Worm (Caenorhabditis elegans) whole organism, L2 larva: Measurements from ENCODE around the gene pno-1.

Experiments used
- C34F6.9 ChIP-seq: fragments of 150-350 bp; optimal IDR thresholded peaks from 2 replicates; lab custom pipeline; 2014; ENCODE audit warnings: missing biosample characterization, missing genetic modification characterization
- F13H6.1 ChIP-seq: sonication (generic microtip); optimal IDR thresholded peaks from 2 replicates; lab custom pipeline; 2016; ENCODE audit warnings: missing genetic modification characterization, missing compliant biosample characterization
- R02D3.7 ChIP-seq: fragments of 150-350 bp; optimal IDR thresholded peaks from 2 replicates; lab custom pipeline; 2014; ENCODE audit warnings: missing biosample characterization, missing genetic modification characterization
- Y55F3AM.14 ChIP-seq: fragments of 200-800 bp; sonication (Bioruptor generic); optimal IDR thresholded peaks from 2 replicates; lab custom pipeline; 2018; ENCODE audit warnings: mild to moderate bottlenecking, missing genetic modification characterization, missing compliant biosample characterization
- ZK546.5 ChIP-seq: sonication (generic microtip); optimal IDR thresholded peaks from 2 replicates; lab custom pipeline; 2017; ENCODE audit warnings: missing biosample characterization, missing genetic modification characterization
- aly-2 ChIP-seq: fragments of 150-350 bp; optimal IDR thresholded peaks from 2 replicates; lab custom pipeline; 2014; ENCODE audit warnings: missing biosample characterization, missing genetic modification characterization
- ceh-16 ChIP-seq: fragments of 150-350 bp; optimal IDR thresholded peaks from 2 replicates; lab custom pipeline; 2014; ENCODE audit warnings: missing biosample characterization, missing genetic modification characterization
- ceh-82 ChIP-seq: fragments of 150-350 bp; optimal IDR thresholded peaks from 2 replicates; lab custom pipeline; 2014; ENCODE audit warnings: missing biosample characterization, missing genetic modification characterization
- crh-2 ChIP-seq: sonication (generic microtip); optimal IDR thresholded peaks from 2 replicates; lab custom pipeline; 2017; ENCODE audit warnings: missing biosample characterization, missing genetic modification characterization
- dmd-4 ChIP-seq: sonication (generic microtip); optimal IDR thresholded peaks from 2 replicates; lab custom pipeline; 2017; ENCODE audit warnings: missing biosample characterization, missing genetic modification characterization
- elt-1 ChIP-seq: fragments of 150-350 bp; optimal IDR thresholded peaks from 2 replicates; lab custom pipeline; 2014; ENCODE audit warnings: missing biosample characterization, missing genetic modification characterization
- elt-3 ChIP-seq: sonication (generic microtip); optimal IDR thresholded peaks from 2 replicates; lab custom pipeline; 2017; ENCODE audit warnings: missing biosample characterization, missing genetic modification characterization
- gmeb-1 ChIP-seq: fragments of 150-350 bp; optimal IDR thresholded peaks from 2 replicates; lab custom pipeline; 2014; ENCODE audit warnings: missing biosample characterization, missing genetic modification characterization
- lin-11 ChIP-seq: fragments of 150-350 bp; sonication (generic microtip); optimal IDR thresholded peaks from 2 replicates; lab custom pipeline; 2014; ENCODE audit warnings: missing biosample characterization, missing genetic modification characterization, inconsistent platforms, mixed read lengths
- lin-13 ChIP-seq: fragments of 150-350 bp; optimal IDR thresholded peaks from 2 replicates; lab custom pipeline; 2014; ENCODE audit warnings: missing biosample characterization, missing genetic modification reagents, missing genetic modification characterization
- lsy-2 ChIP-seq, 2 experiments: fragments of 150-350 bp in 1 of 2; sonication (generic microtip) in 1 of 2; optimal IDR thresholded peaks; 2 replicates each; lab custom pipeline; 2014 to 2017; ENCODE audit warnings: missing biosample characterization in 2 of 2, missing genetic modification characterization in 2 of 2
- mab-5 ChIP-seq: fragments of 150-350 bp; optimal IDR thresholded peaks from 2 replicates; lab custom pipeline; 2014; ENCODE audit warnings: missing biosample characterization, missing genetic modification characterization
- mbf-1 ChIP-seq: sonication (generic microtip); optimal IDR thresholded peaks from 2 replicates; lab custom pipeline; 2017; ENCODE audit warnings: missing biosample characterization, missing genetic modification characterization
- nhr-10 ChIP-seq: sonication (generic microtip); optimal IDR thresholded peaks from 2 replicates; lab custom pipeline; 2017; ENCODE audit warnings: missing biosample characterization, missing genetic modification characterization
- nhr-11 ChIP-seq: fragments of 150-350 bp; optimal IDR thresholded peaks from 2 replicates; lab custom pipeline; 2014; ENCODE audit warnings: missing biosample characterization, missing genetic modification characterization
- nhr-21 ChIP-seq: fragments of 150-350 bp; optimal IDR thresholded peaks from 2 replicates; lab custom pipeline; 2014; ENCODE audit warnings: missing biosample characterization, missing genetic modification characterization
- nhr-23 ChIP-seq: fragments of 150-350 bp; optimal IDR thresholded peaks from 2 replicates; lab custom pipeline; 2014; ENCODE audit warnings: missing biosample characterization, missing genetic modification reagents, missing genetic modification characterization
- nhr-237 ChIP-seq: fragments of 150-350 bp; optimal IDR thresholded peaks from 2 replicates; lab custom pipeline; 2014; ENCODE audit warnings: missing biosample characterization, missing genetic modification characterization
- nhr-25 ChIP-seq: fragments of 150-350 bp; sonication (generic microtip); optimal IDR thresholded peaks from 3 replicates; lab custom pipeline; 2014; ENCODE audit warnings: missing biosample characterization, missing genetic modification characterization
- nhr-77 ChIP-seq: fragments of 150-350 bp; optimal IDR thresholded peaks from 2 replicates; lab custom pipeline; 2014; ENCODE audit warnings: missing biosample characterization, missing genetic modification characterization
- peb-1 ChIP-seq: fragments of 150-350 bp; optimal IDR thresholded peaks from 2 replicates; lab custom pipeline; 2014; ENCODE audit warnings: missing biosample characterization, missing genetic modification characterization
- sem-4 ChIP-seq: fragments of 150-350 bp; optimal IDR thresholded peaks from 2 replicates; lab custom pipeline; 2014; ENCODE audit warnings: missing biosample characterization, missing genetic modification reagents, missing genetic modification characterization
- sma-3 ChIP-seq: sonication (generic microtip); optimal IDR thresholded peaks from 2 replicates; lab custom pipeline; 2016; ENCODE audit warnings: missing genetic modification reagents, missing genetic modification characterization, missing compliant biosample characterization
- sma-9 ChIP-seq, 2 experiments: fragments of 150-350 bp in 1 of 2; sonication (generic microtip) in 1 of 2; optimal IDR thresholded peaks; 2 replicates each; lab custom pipeline; 2014 to 2016; ENCODE audit warnings: missing genetic modification characterization in 2 of 2, mild to moderate bottlenecking in 1 of 2, missing biosample characterization in 1 of 2, missing compliant biosample characterization in 1 of 2, missing genetic modification reagents in 1 of 2, moderate library complexity in 1 of 2
- unc-39 ChIP-seq: fragments of 150-350 bp; optimal IDR thresholded peaks from 2 replicates; lab custom pipeline; 2014; ENCODE audit warnings: missing biosample characterization, missing genetic modification characterization
- unc-55 ChIP-seq: fragments of 150-350 bp; sonication (generic microtip); optimal IDR thresholded peaks from 3 replicates; lab custom pipeline; 2014; ENCODE audit warnings: missing biosample characterization, missing genetic modification reagents, missing genetic modification characterization
- unc-62 ChIP-seq: fragments of 150-350 bp; optimal IDR thresholded peaks from 2 replicates; lab custom pipeline; 2014; ENCODE audit warnings: missing biosample characterization, missing genetic modification reagents, missing genetic modification characterization
- zag-1 ChIP-seq: fragments of 150-350 bp; optimal IDR thresholded peaks from 2 replicates; lab custom pipeline; 2014; ENCODE audit warnings: missing biosample characterization, missing genetic modification characterization
- ztf-1 ChIP-seq: fragments of 200-800 bp; sonication (Bioruptor generic); conservative IDR thresholded peaks from 2 replicates; pipeline ENCODE4 v1.3.6; 2022; ENCODE audit warnings: missing genetic modification characterization, missing compliant biosample characterization
- ztf-4 ChIP-seq: fragments of 150-350 bp; optimal IDR thresholded peaks from 2 replicates; lab custom pipeline; 2014; ENCODE audit warnings: missing biosample characterization, missing genetic modification characterization

Gene pno-1

DNA sequence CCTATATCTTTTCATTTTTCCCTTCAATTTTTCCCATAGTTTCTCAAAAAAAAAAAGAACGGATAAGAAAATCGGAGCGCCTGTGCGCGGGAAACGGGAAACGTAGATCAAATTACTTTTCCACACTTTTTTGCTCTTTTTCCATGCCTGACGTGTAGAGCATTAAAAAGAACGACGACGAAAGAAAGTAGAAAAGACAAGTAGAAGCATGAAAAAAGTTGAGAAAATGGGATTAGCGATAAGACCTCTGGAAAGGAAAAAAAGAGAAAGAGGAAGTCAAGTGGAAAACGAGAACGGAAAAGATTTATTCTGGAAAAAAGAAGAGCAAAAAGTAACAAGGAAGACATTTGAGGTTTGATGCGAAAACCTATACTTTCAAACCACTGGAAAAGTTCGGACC is 14.2 kb downstream of the pno-1 start:
- TF ChIP-seq unc-55 (peak; percentile 32), lsy-2 (tag; optimal IDR thresholded peaks at IDR 0.05; lab: Kevin White, UChicago) (peak in 1 of 2 experiments; percentile 2), nhr-25 (tag; lab: Kevin White, UChicago) (no peak)

ce11 chrII:9727192-9727699 is 15.4 kb downstream of the pno-1 start:
- TF ChIP-seq Y55F3AM.14 (GFP tag; lab: Kevin White, UChicago), result no peak
- TF ChIP-seq unc-55, result peak; percentile 58
- no peak for TF ChIP-seq nhr-11 (tag; lab: Kevin White, UChicago)
- no peak for TF ChIP-seq gmeb-1
- TF ChIP-seq mbf-1 (tag; lab: Kevin White, UChicago), result no peak
- no peak for TF ChIP-seq zag-1
- no peak for TF ChIP-seq elt-3 (tag; lab: Kevin White, UChicago)
- no peak for TF ChIP-seq peb-1
- TF ChIP-seq F13H6.1 (tag; lab: Kevin White, UChicago), result peak; percentile 10
- TF ChIP-seq lsy-2 (tag; optimal IDR thresholded peaks at IDR 0.05; lab: Kevin White, UChicago), result peak in 1 of 2 experiments; percentile 37
- TF ChIP-seq dmd-4 (tag; lab: Kevin White, UChicago), result no peak
- TF ChIP-seq C34F6.9, result peak; percentile 42
- no peak for TF ChIP-seq R02D3.7 (tag; lab: Kevin White, UChicago)

ce11 chrII:9725056-9725455 is 17.6 kb downstream of the pno-1 start:
- TF ChIP-seq dmd-4 (tag; lab: Kevin White, UChicago) (no peak), sem-4 (tag; lab: Kevin White, UChicago) (no peak), sma-3 (GFP tag; lab: Kevin White, UChicago) (no peak), ztf-1 (GFP tag; lab: Robert Waterston, UW) (no peak), ceh-16 (tag; lab: Kevin White, UChicago) (no peak), ztf-4 (tag; lab: Kevin White, UChicago) (no peak), unc-62 (no peak), sma-9 (GFP tag; optimal IDR thresholded peaks at IDR 0.05; lab: Kevin White, UChicago) (no peak), sma-9 (tag; optimal IDR thresholded peaks at IDR 0.05; lab: Kevin White, UChicago) (no peak), nhr-11 (tag; lab: Kevin White, UChicago) (no peak), lin-13 (GFP tag; lab: Kevin White, UChicago) (no peak), mab-5 (tag; lab: Kevin White, UChicago) (no peak), aly-2 (tag; lab: Kevin White, UChicago) (no peak), unc-39 (tag; lab: Kevin White, UChicago) (no peak), elt-1 (tag; lab: Kevin White, UChicago) (no peak), gmeb-1 (no peak), ZK546.5 (tag; lab: Kevin White, UChicago) (no peak), ceh-82 (tag; lab: Kevin White, UChicago) (no peak)

ce11 chrII:9724464-9724863 is 18.2 kb downstream of the pno-1 start, which contains the start of gene cutl-2:
Gene cutl-2, minus strand, starts transcription at chrII:9724673.
- TF ChIP-seq C34F6.9, result no peak
- TF ChIP-seq nhr-21, result no peak
- no peak for TF ChIP-seq nhr-10
- no peak for TF ChIP-seq zag-1
- TF ChIP-seq nhr-237 (tag; lab: Kevin White, UChicago), result no peak
- no peak for TF ChIP-seq mab-5 (tag; lab: Kevin White, UChicago)
- no peak for TF ChIP-seq nhr-77 (tag; lab: Kevin White, UChicago)

DNA sequence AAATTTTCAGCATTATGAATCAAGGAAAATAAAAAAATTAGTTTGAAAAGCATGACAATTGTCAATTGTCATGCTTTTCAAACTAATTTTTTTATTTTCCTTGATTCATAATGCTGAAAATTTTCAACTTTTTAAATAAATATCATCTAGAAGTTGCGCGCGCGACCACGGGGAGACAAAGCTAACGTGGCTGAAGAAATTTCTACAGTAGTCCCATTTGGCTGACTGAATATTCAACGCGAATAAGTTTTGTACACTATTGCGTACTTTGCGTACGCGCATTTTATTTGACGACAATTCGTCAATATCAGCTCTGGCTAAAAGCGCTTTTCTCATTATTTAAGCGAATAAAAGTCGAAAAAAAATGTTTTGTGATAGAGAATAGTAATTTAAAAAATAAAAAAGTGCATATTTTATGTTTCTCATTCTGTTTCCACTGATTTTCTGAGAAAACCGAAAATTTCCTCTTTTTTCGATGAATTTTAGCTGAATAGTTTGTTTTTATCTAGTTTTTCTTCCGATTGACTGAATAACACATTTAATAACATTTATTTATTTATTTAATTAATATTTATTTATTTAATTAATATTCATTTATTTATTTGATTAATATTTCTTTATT is 23.9 kb downstream of the pno-1 start, which contains the start of gene Y53C12A.11:
Gene Y53C12A.11 (minus strand): TSS at position 68 of the 622 bp plus-strand sequence.
- peak in 1 of 2 experiments; percentile 65 for TF ChIP-seq lsy-2 (tag; optimal IDR thresholded peaks at IDR 0.05; lab: Kevin White, UChicago)

DNA sequence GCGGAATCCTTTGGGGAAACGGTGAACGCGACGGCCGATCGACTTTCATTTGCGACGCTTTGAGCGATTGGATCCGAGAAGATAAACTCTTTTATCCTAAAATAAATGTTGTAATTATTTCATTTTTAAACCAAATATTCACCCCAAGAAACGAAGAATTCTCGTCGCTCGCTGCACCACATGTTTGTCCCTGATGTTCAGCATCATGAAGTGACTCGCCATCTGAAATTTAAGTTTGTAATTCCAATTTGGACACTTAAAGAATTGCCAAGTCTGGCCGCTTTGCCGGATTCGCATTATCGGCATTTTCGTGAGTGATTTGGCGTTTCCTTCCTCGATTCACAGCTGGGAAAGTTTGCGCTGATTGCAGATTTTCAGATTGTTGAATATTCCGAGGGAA is 24.8 kb downstream of the pno-1 start, which contains the start of gene Y53C12A.6:
Gene Y53C12A.6 (minus strand): TSS at position 101 of the 400 bp plus-strand sequence.
- TF ChIP-seq lin-11 (tag; lab: Kevin White, UChicago), result no peak
- no peak for TF ChIP-seq crh-2 (tag; lab: Kevin White, UChicago)
- no peak for TF ChIP-seq nhr-23
- no peak for TF ChIP-seq F13H6.1 (tag; lab: Kevin White, UChicago)
- TF ChIP-seq, all 48 proteins: peak for 0
